Fruit fly (Drosophila melanogaster) whole organism, prepupa: Measurements from ENCODE around the gene CG12316.

Experiments
- Blimp-1 ChIP-seq: fragments of 200-800 bp; sonication (Bioruptor generic); optimal IDR thresholded peaks from 3 replicates; lab custom pipeline; 2017; ENCODE audit warnings: missing biosample characterization, missing genetic modification characterization, mild to moderate bottlenecking, moderate library complexity, missing genetic modification reagents
- CG10631 ChIP-seq: fragments of 200-800 bp; sonication (Bioruptor generic); optimal IDR thresholded peaks from 2 replicates; lab custom pipeline; 2016; ENCODE audit warnings: missing biosample characterization, missing genetic modification characterization
- CG10669 ChIP-seq: fragments of 200-800 bp; sonication (Bioruptor generic); optimal IDR thresholded peaks from 3 replicates; lab custom pipeline; 2018; ENCODE audit warnings: missing biosample characterization, mild to moderate bottlenecking, missing genetic modification characterization, moderate library complexity
- CG11294 ChIP-seq: fragments of 200-800 bp; sonication (Bioruptor generic); IDR thresholded peaks from 2 replicates; pipeline ENCODE4 v1.3.6; 2022; ENCODE audit warnings: missing biosample characterization, missing genetic modification characterization
- CG11762 ChIP-seq: fragments of 200-800 bp; sonication (Bioruptor generic); optimal IDR thresholded peaks from 3 replicates; lab custom pipeline; 2016; ENCODE audit warnings: missing biosample characterization, missing genetic modification characterization; ENCODE audit not compliant: insufficient read depth
- CG15336 ChIP-seq: fragments of 200-800 bp; sonication (Bioruptor generic); IDR thresholded peaks from 2 replicates; pipeline ENCODE4 v1.3.6; 2022; ENCODE audit warnings: missing biosample characterization, missing genetic modification characterization
- CG1621 ChIP-seq: fragments of 200-800 bp; sonication (Bioruptor generic); optimal IDR thresholded peaks from 3 replicates; lab custom pipeline; 2018; ENCODE audit warnings: missing biosample characterization, mild to moderate bottlenecking, missing genetic modification characterization
- CG31627 ChIP-seq: fragments of 200-800 bp; sonication (Bioruptor generic); optimal IDR thresholded peaks from 3 replicates; lab custom pipeline; 2016; ENCODE audit warnings: missing biosample characterization, missing genetic modification characterization
- CG32006 ChIP-seq: fragments of 200-800 bp; sonication (Bioruptor generic); optimal IDR thresholded peaks from 3 replicates; lab custom pipeline; 2017; ENCODE audit warnings: missing biosample characterization, mild to moderate bottlenecking, missing genetic modification characterization
- CG34406 ChIP-seq: fragments of 200-800 bp; sonication (Bioruptor generic); optimal IDR thresholded peaks from 3 replicates; lab custom pipeline; 2016; ENCODE audit warnings: missing biosample characterization, missing genetic modification characterization
- CG3919 ChIP-seq: fragments of 200-800 bp; sonication (Bioruptor generic); optimal IDR thresholded peaks from 3 replicates; lab custom pipeline; 2016; ENCODE audit warnings: missing biosample characterization, missing genetic modification characterization
- CG4318 ChIP-seq: fragments of 200-800 bp; sonication (Bioruptor generic); optimal IDR thresholded peaks from 3 replicates; lab custom pipeline; 2017; ENCODE audit warnings: missing biosample characterization, mild to moderate bottlenecking, missing genetic modification characterization
- CG6163 ChIP-seq: fragments of 200-800 bp; sonication (Bioruptor generic); IDR thresholded peaks from 3 replicates; pipeline ENCODE4 v1.3.6; 2022; ENCODE audit warnings: missing biosample characterization, missing genetic modification characterization
- CG6276 ChIP-seq: fragments of 200-800 bp; sonication (Bioruptor generic); optimal IDR thresholded peaks from 2 replicates; lab custom pipeline; 2017; ENCODE audit warnings: missing biosample characterization, mild to moderate bottlenecking, missing genetic modification characterization
- CG6792 ChIP-seq: fragments of 200-800 bp; sonication (Bioruptor generic); optimal IDR thresholded peaks from 3 replicates; lab custom pipeline; 2016; ENCODE audit warnings: missing biosample characterization, missing genetic modification characterization
- CG6808 ChIP-seq: fragments of 200-800 bp; sonication (Bioruptor generic); optimal IDR thresholded peaks from 3 replicates; lab custom pipeline; 2017; ENCODE audit warnings: missing biosample characterization, missing genetic modification characterization, mild to moderate bottlenecking, moderate library complexity, missing genetic modification reagents
- CG6854 ChIP-seq: fragments of 200-800 bp; sonication (Bioruptor generic); optimal IDR thresholded peaks from 2 replicates; lab custom pipeline; 2017; ENCODE audit warnings: missing biosample characterization, mild to moderate bottlenecking, missing genetic modification characterization
- CG7368 ChIP-seq: fragments of 200-800 bp; sonication (Bioruptor generic); optimal IDR thresholded peaks from 3 replicates; lab custom pipeline; 2016; ENCODE audit warnings: missing biosample characterization, missing genetic modification characterization
- CG8119 ChIP-seq: fragments of 200-800 bp; sonication (Bioruptor generic); IDR thresholded peaks from 3 replicates; pipeline ENCODE4 v1.3.6; 2022; ENCODE audit warnings: missing biosample characterization, missing genetic modification characterization
- CG8632 ChIP-seq: fragments of 200-800 bp; sonication (Bioruptor generic); optimal IDR thresholded peaks from 3 replicates; lab custom pipeline; 2016; ENCODE audit warnings: missing biosample characterization, missing genetic modification characterization
- CG9139 ChIP-seq: fragments of 200-800 bp; sonication (Bioruptor generic); optimal IDR thresholded peaks from 3 replicates; lab custom pipeline; 2017; ENCODE audit warnings: missing biosample characterization, mild to moderate bottlenecking, missing genetic modification characterization
- Eip78C ChIP-seq: fragments of 200-800 bp; sonication (Bioruptor generic); peaks from one replicate; lab custom pipeline; 2016; ENCODE audit warnings: missing biosample characterization, missing genetic modification characterization
- Ets21C ChIP-seq: fragments of 200-800 bp; sonication (Bioruptor generic); optimal IDR thresholded peaks from 3 replicates; lab custom pipeline; 2016; ENCODE audit warnings: missing biosample characterization, missing genetic modification characterization
- Ets96B ChIP-seq: fragments of 200-800 bp; optimal IDR thresholded peaks from 2 replicates; lab custom pipeline; 2019; ENCODE audit warnings: missing biosample characterization, mild to moderate bottlenecking, missing genetic modification characterization, moderate library complexity
- Hr38 ChIP-seq: sonication (Bioruptor generic); optimal IDR thresholded peaks from 2 replicates; lab custom pipeline; 2016; ENCODE audit warnings: missing biosample characterization, missing genetic modification characterization
- Hr39 ChIP-seq: fragments of 200-800 bp; sonication (Bioruptor generic); optimal IDR thresholded peaks from 2 replicates; lab custom pipeline; 2016; ENCODE audit warnings: missing biosample characterization, missing genetic modification characterization
- Hr4 ChIP-seq: fragments of 200-800 bp; sonication (Bioruptor generic); optimal IDR thresholded peaks from 3 replicates; lab custom pipeline; 2016; ENCODE audit warnings: missing biosample characterization, missing genetic modification characterization
- Lpt ChIP-seq: fragments of 200-800 bp; sonication (Bioruptor generic); optimal IDR thresholded peaks from 3 replicates; lab custom pipeline; 2016; ENCODE audit warnings: missing biosample characterization, missing genetic modification characterization
- OdsH ChIP-seq: fragments of 200-800 bp; sonication (Bioruptor generic); optimal IDR thresholded peaks from 3 replicates; lab custom pipeline; 2016; ENCODE audit warnings: missing biosample characterization, missing genetic modification characterization
- Sox102F ChIP-seq: fragments of 200-800 bp; sonication (Bioruptor generic); optimal IDR thresholded peaks from 2 replicates; lab custom pipeline; 2016; ENCODE audit warnings: missing biosample characterization, mild to moderate bottlenecking, missing genetic modification characterization
- Sox14 ChIP-seq: fragments of 200-800 bp; sonication (Bioruptor generic); optimal IDR thresholded peaks from 3 replicates; lab custom pipeline; 2016; ENCODE audit warnings: missing biosample characterization, missing genetic modification characterization
- achi ChIP-seq: fragments of 200-800 bp; sonication (Bioruptor generic); optimal IDR thresholded peaks from 3 replicates; lab custom pipeline; 2016; ENCODE audit warnings: missing biosample characterization, missing genetic modification characterization
- acj6 ChIP-seq: fragments of 200-800 bp; sonication (Bioruptor generic); optimal IDR thresholded peaks from 3 replicates; lab custom pipeline; 2016; ENCODE audit warnings: missing biosample characterization, missing genetic modification characterization
- cyc ChIP-seq: fragments of 200-800 bp; sonication (Bioruptor generic); optimal IDR thresholded peaks from 3 replicates; lab custom pipeline; 2016; ENCODE audit warnings: missing biosample characterization, missing genetic modification characterization
- dac ChIP-seq: fragments of 200-800 bp; sonication (Bioruptor generic); optimal IDR thresholded peaks from 2 replicates; lab custom pipeline; 2017; ENCODE audit warnings: missing biosample characterization, mild to moderate bottlenecking, missing genetic modification characterization
- dsx ChIP-seq: fragments of 200-800 bp; optimal IDR thresholded peaks from 3 replicates; lab custom pipeline; 2019; ENCODE audit warnings: missing biosample characterization, mild to moderate bottlenecking, missing genetic modification characterization, moderate library complexity; ENCODE audit not compliant: poor library complexity, severe bottlenecking
- eg ChIP-seq: fragments of 200-800 bp; sonication (Bioruptor generic); IDR thresholded peaks from 3 replicates; pipeline ENCODE4 v1.3.6; 2022; ENCODE audit warnings: missing biosample characterization, missing genetic modification characterization
- esn ChIP-seq: fragments of 200-800 bp; sonication (Bioruptor generic); optimal IDR thresholded peaks from 2 replicates; lab custom pipeline; 2016; ENCODE audit warnings: missing biosample characterization, mild to moderate bottlenecking, missing genetic modification characterization, moderate library complexity
- fd85E ChIP-seq: fragments of 200-800 bp; sonication (Bioruptor generic); optimal IDR thresholded peaks from 3 replicates; lab custom pipeline; 2016; ENCODE audit warnings: missing biosample characterization, missing genetic modification characterization
- fkh ChIP-seq: fragments of 200-800 bp; sonication (Bioruptor generic); optimal IDR thresholded peaks from 3 replicates; lab custom pipeline; 2017; ENCODE audit warnings: missing biosample characterization, mild to moderate bottlenecking, missing genetic modification characterization, moderate library complexity
- lz ChIP-seq: fragments of 200-800 bp; sonication (Bioruptor generic); optimal IDR thresholded peaks from 3 replicates; lab custom pipeline; 2016; ENCODE audit warnings: missing biosample characterization, missing genetic modification characterization
- net ChIP-seq: fragments of 200-800 bp; sonication (Bioruptor generic); optimal IDR thresholded peaks from 3 replicates; lab custom pipeline; 2016; ENCODE audit warnings: missing biosample characterization, missing genetic modification characterization
- pdm3 ChIP-seq: fragments of 200-800 bp; sonication (Bioruptor generic); optimal IDR thresholded peaks from 3 replicates; lab custom pipeline; 2016; ENCODE audit warnings: missing biosample characterization, missing genetic modification characterization
- salr ChIP-seq, 2 experiments: fragments of 200-800 bp; sonication (Bioruptor generic); optimal IDR thresholded peaks; 3 replicates each; lab custom pipeline; 2016 to 2018; ENCODE audit warnings: missing biosample characterization in 2 of 2, missing genetic modification characterization in 2 of 2, mild to moderate bottlenecking in 1 of 2
- ss ChIP-seq, 2 experiments: fragments of 200-800 bp; sonication (Bioruptor generic); optimal IDR thresholded peaks; 2 replicates in 1 of 2; 3 replicates in 1 of 2; lab custom pipeline; 2017 to 2018; ENCODE audit warnings: mild to moderate bottlenecking in 2 of 2, missing biosample characterization in 2 of 2, missing genetic modification characterization in 2 of 2, moderate library complexity in 1 of 2
- svp ChIP-seq: fragments of 200-800 bp; sonication (Bioruptor generic); peaks from one replicate; lab custom pipeline; 2016; ENCODE audit warnings: missing biosample characterization, missing genetic modification characterization

Gene CG12316

dm6 chr3L:15136659-15137572 is at the start of gene CG12316 (continued):
- TF ChIP-seq CG8119 (GFP tag; lab: Robert Waterston, UW) (peak; percentile 96), CG15336 (GFP tag; lab: Robert Waterston, UW) (peak; percentile 96), esn (GFP tag; lab: Kevin White, UChicago) (peak; percentile 99), CG6854 (peak; percentile 97), CG3919 (GFP tag; lab: Kevin White, UChicago) (peak; percentile 97), CG6792 (GFP tag; lab: Kevin White, UChicago) (peak; percentile 95), eg (peak; percentile 90), CG6163 (GFP tag; lab: Robert Waterston, UW) (peak; percentile 95), achi (GFP tag; lab: Kevin White, UChicago) (peak; percentile 95), Lpt (GFP tag; lab: Kevin White, UChicago) (peak; percentile 85), CG32006 (GFP tag; lab: Kevin White, UChicago) (peak; percentile 95)

dm6 chr3L:15180816-15181215 is 44.1 kb upstream of the CG12316 start:
- TF ChIP-seq ss (GFP tag; optimal IDR thresholded peaks at IDR 0.05; lab: Kevin White, UChicago) (peak; percentile 2 to 7), salr (GFP tag; optimal IDR thresholded peaks at IDR 0.05; lab: Kevin White, UChicago) (peak in 1 of 2 experiments; percentile 44), lz (GFP tag; lab: Kevin White, UChicago) (peak; percentile 58), CG1621 (no peak), OdsH (peak; percentile 58), CG10631 (GFP tag; lab: Kevin White, UChicago) (peak; percentile 72), Sox102F (GFP tag; lab: Kevin White, UChicago) (peak; percentile 59), Hr39 (peak; percentile 38), net (GFP tag; lab: Kevin White, UChicago) (peak; percentile 23), CG6276 (no peak), achi (GFP tag; lab: Kevin White, UChicago) (peak; percentile 30), dac (no peak), pdm3 (GFP tag; lab: Kevin White, UChicago) (peak; percentile 52), CG6808 (peak; percentile 42), Sox14 (GFP tag; lab: Kevin White, UChicago) (peak; percentile 67), Lpt (GFP tag; lab: Kevin White, UChicago) (no peak), Ets96B (peak; percentile 66), fd85E (no peak), CG6163 (GFP tag; lab: Robert Waterston, UW) (no peak), CG11762 (GFP tag; lab: Kevin White, UChicago) (peak; percentile 4), CG8119 (GFP tag; lab: Robert Waterston, UW) (no peak), fkh (GFP tag; lab: Kevin White, UChicago) (no peak), eg (no peak), CG32006 (GFP tag; lab: Kevin White, UChicago) (peak; percentile 21), acj6 (peak; percentile 50), CG4318 (peak; percentile 18), cyc (peak; percentile 35), CG6792 (GFP tag; lab: Kevin White, UChicago) (peak; percentile 24), CG9139 (no peak), Hr4 (GFP tag; lab: Kevin White, UChicago) (no peak), CG7368 (GFP tag; lab: Kevin White, UChicago) (no peak), CG10669 (GFP tag; lab: Kevin White, UChicago) (peak; percentile 22), CG6854 (no peak), svp (peak; percentile 85), CG31627 (GFP tag; lab: Kevin White, UChicago) (peak; percentile 52), CG11294 (GFP tag; lab: Robert Waterston, UW) (no peak), Hr38 (GFP tag; lab: Kevin White, UChicago) (no peak), Eip78C (GFP tag; lab: Kevin White, UChicago) (peak; percentile 87), CG34406 (GFP tag; lab: Kevin White, UChicago) (peak; percentile 34), CG8632 (GFP tag; lab: Kevin White, UChicago) (peak; percentile 45), esn (GFP tag; lab: Kevin White, UChicago) (peak; percentile 77), Ets21C (peak; percentile 40), Blimp-1 (GFP tag; lab: Kevin White, UChicago) (peak; percentile 14), dsx (peak; percentile 42)
